Fruit fly (Drosophila melanogaster) whole organism, prepupa: Measurements from ENCODE around the gene Ts.

ENCODE experiments used
- CG16779 ChIP-seq: fragments of 200-800 bp; sonication (Bioruptor generic); optimal IDR thresholded peaks from 3 replicates; lab custom pipeline; 2017; ENCODE audit warnings: missing biosample characterization, mild to moderate bottlenecking, missing genetic modification characterization
- CG3032 ChIP-seq: fragments of 200-800 bp; optimal IDR thresholded peaks from 2 replicates; lab custom pipeline; 2019; ENCODE audit warnings: missing biosample characterization, mild to moderate bottlenecking, missing genetic modification characterization, moderate library complexity
- CG3919 ChIP-seq: fragments of 200-800 bp; sonication (Bioruptor generic); optimal IDR thresholded peaks from 3 replicates; lab custom pipeline; 2016; ENCODE audit warnings: missing biosample characterization, missing genetic modification characterization
- CG6792 ChIP-seq: fragments of 200-800 bp; sonication (Bioruptor generic); optimal IDR thresholded peaks from 3 replicates; lab custom pipeline; 2016; ENCODE audit warnings: missing biosample characterization, missing genetic modification characterization
- CG6854 ChIP-seq: fragments of 200-800 bp; sonication (Bioruptor generic); optimal IDR thresholded peaks from 2 replicates; lab custom pipeline; 2017; ENCODE audit warnings: missing biosample characterization, mild to moderate bottlenecking, missing genetic modification characterization
- OdsH ChIP-seq: fragments of 200-800 bp; sonication (Bioruptor generic); optimal IDR thresholded peaks from 3 replicates; lab custom pipeline; 2016; ENCODE audit warnings: missing biosample characterization, missing genetic modification characterization
- acj6 ChIP-seq: fragments of 200-800 bp; sonication (Bioruptor generic); optimal IDR thresholded peaks from 3 replicates; lab custom pipeline; 2016; ENCODE audit warnings: missing biosample characterization, missing genetic modification characterization

- no peak for TF ChIP-seq CG6792 (GFP tag; lab: Kevin White, UChicago)
- TF ChIP-seq acj6 (GFP tag; lab: Kevin White, UChicago) = no peak
- TF ChIP-seq CG3032 (tag; lab: Kevin White, UChicago) = peak; percentile 86
- no peak for TF ChIP-seq OdsH (GFP tag; lab: Kevin White, UChicago)
- no peak for TF ChIP-seq CG3919 (GFP tag; lab: Kevin White, UChicago)
- peak; percentile 74 for TF ChIP-seq CG6854
- TF ChIP-seq CG16779 (tag; lab: Kevin White, UChicago) = no peak
Observed at dm6 chr2L:2976829-2977228, 7.4 kb upstream of the Ts start, which contains the start of the genes CG9641 and CG3165.
